Worm (Caenorhabditis elegans): Measurements from ENCODE around the gene alh-5.

alh-5 gene

ce11 chrV:2031454-2031853, 32.1 kb upstream of the alh-5 start, which contains the start of gene hil-6:
Gene hil-6 (minus strand): TSS chrV:2031554.
- TF ChIP-seq nfyb-1 (GFP tag; IDR thresholded peaks at IDR 0.05) (no peak), F37B4.10 (GFP tag; IDR thresholded peaks at IDR 0.05) (no peak), Y53G8AR.9 (GFP tag; conservative IDR thresholded peaks at IDR 0.05) (no peak), lin-40 (tag; optimal IDR thresholded peaks at IDR 0.05) (no peak), mcd-1 (GFP tag; IDR thresholded peaks at IDR 0.05) (no peak), D2030.7 (GFP tag; IDR thresholded peaks at IDR 0.05) (no peak), madf-10 (tag; optimal IDR thresholded peaks at IDR 0.05) (no peak), hmg-1.2 (GFP tag; IDR thresholded peaks at IDR 0.05) (no peak), F57A8.1 (GFP tag; optimal IDR thresholded peaks at IDR 0.05) (no peak), Y95B8A.8 (GFP tag; IDR thresholded peaks at IDR 0.05) (no peak), chd-7 (tag; optimal IDR thresholded peaks at IDR 0.05) (no peak), ztf-6 (GFP tag; IDR thresholded peaks at IDR 0.05) (no peak), sptf-2 (GFP tag; optimal IDR thresholded peaks at IDR 0.05) (no peak), die-1 (tag; optimal IDR thresholded peaks at IDR 0.05) (no peak), rcor-1 (GFP tag; IDR thresholded peaks at IDR 0.05) (no peak), nfya-2 (GFP tag; IDR thresholded peaks at IDR 0.05) (no peak), ceh-27 (GFP tag; optimal IDR thresholded peaks at IDR 0.05) (no peak), F10E7.11 (tag; optimal IDR thresholded peaks at IDR 0.05) (no peak), F55B11.4 (tag; optimal IDR thresholded peaks at IDR 0.05; ENCODE audit: borderline replicate concordance, insufficient read depth) (no peak), let-526 (GFP tag; IDR thresholded peaks at IDR 0.05) (no peak)

- peak; percentile 46; the same call in 1 of the 2 replicates for TF ChIP-seq zfh-2 (GFP tag; conservative IDR thresholded peaks at IDR 0.05)
- TF ChIP-seq madf-3 (GFP tag; IDR thresholded peaks at IDR 0.05) = 0 out of 2 replicates have a peak, but pooled peaks have one; percentile 51
- TF ChIP-seq F33H1.4 (GFP tag; IDR thresholded peaks at IDR 0.05) = no peak
Measured at ce11 chrV:2030661-2031060, 31.3 kb upstream of the alh-5 start.

- no peak for TF ChIP-seq snpc-4 (GFP tag; optimal IDR thresholded peaks at IDR 0.05)
- TF ChIP-seq snpc-4 (tag; optimal IDR thresholded peaks at IDR 0.05) = no peak
- TF ChIP-seq F23B12.7 (tag; optimal IDR thresholded peaks at IDR 0.05; ENCODE audit: insufficient read depth) = no peak
- TF ChIP-seq lin-54 (GFP tag; optimal IDR thresholded peaks at IDR 0.05) = no peak
- no peak; the same call in 1 of the 2 replicates for TF ChIP-seq madf-6 (GFP tag; IDR thresholded peaks at IDR 0.05)
- no peak for TF ChIP-seq nhr-90 (tag; optimal IDR thresholded peaks at IDR 0.05)
- no peak for TF ChIP-seq tlf-1 (GFP tag; optimal IDR thresholded peaks at IDR 0.05)
- no peak for TF ChIP-seq K11D2.4 (GFP tag; IDR thresholded peaks at IDR 0.05)
- TF ChIP-seq ztf-28 (GFP tag; IDR thresholded peaks at IDR 0.05) = no peak
- TF ChIP-seq hmg-20 (GFP tag; IDR thresholded peaks at IDR 0.05) = no peak
- no peak for TF ChIP-seq pbrm-1 (GFP tag; IDR thresholded peaks at IDR 0.05)
- no peak for TF ChIP-seq dox-1 (GFP tag; IDR thresholded peaks at IDR 0.05)
- TF ChIP-seq B0019.2 (GFP tag; conservative IDR thresholded peaks at IDR 0.05) = no peak
Measured at ce11 chrV:2029877-2030276, 30.5 kb upstream of the alh-5 start, which contains the start of gene F59A7.12. Gene F59A7.12 (plus strand): TSS chrV:2030177.

- no peak for TF ChIP-seq nfyb-1 (GFP tag; IDR thresholded peaks at IDR 0.05)
Measured at ce11 chrV:2027787-2028186, 28.4 kb upstream of the alh-5 start, which contains the start of gene srab-13. Gene srab-13 (minus strand): TSS chrV:2027887.

All from whole organism, young adult.